Worm (Caenorhabditis elegans): ENCODE measurements around the gene F48G7.10.
A peak's percentile ranks its signal among the peaks of the same experiment; 100 is the strongest.

Gene F48G7.10

ce11 chrV:676090-676489 is 41.3 kb upstream of the F48G7.10 start:
- TF ChIP-seq unc-39 (tag; optimal IDR thresholded peaks at IDR 0.05): no peak
- TF ChIP-seq R02D3.7 (tag; optimal IDR thresholded peaks at IDR 0.05): no peak
- TF ChIP-seq ceh-16 (tag; optimal IDR thresholded peaks at IDR 0.05): no peak
- no peak for TF ChIP-seq nhr-12 (tag; optimal IDR thresholded peaks at IDR 0.05)
- peak; percentile 24 for TF ChIP-seq snpc-4 (tag; optimal IDR thresholded peaks at IDR 0.05)
- TF ChIP-seq lsy-12 (tag; optimal IDR thresholded peaks at IDR 0.05): no peak

- no peak for TF ChIP-seq mdl-1 (tag; optimal IDR thresholded peaks at IDR 0.05)
- TF ChIP-seq elt-2 (tag; optimal IDR thresholded peaks at IDR 0.05): no peak
- TF ChIP-seq fos-1 (tag; optimal IDR thresholded peaks at IDR 0.05): no peak
- no peak for TF ChIP-seq egl-27 (tag; optimal IDR thresholded peaks at IDR 0.05)
- TF ChIP-seq sea-2 (GFP tag; optimal IDR thresholded peaks at IDR 0.05): no peak
- no peak for TF ChIP-seq nhr-12 (tag; optimal IDR thresholded peaks at IDR 0.05)
- TF ChIP-seq nhr-25 (tag; optimal IDR thresholded peaks at IDR 0.05): no peak
These were observed 39.5 kb upstream of the F48G7.10 start, which contains the start of gene sru-25 for ce11 chrV:674213-674612. TSS of gene sru-25 (minus strand) at chrV:674313.

- no peak for TF ChIP-seq ceh-9 (tag; optimal IDR thresholded peaks at IDR 0.05)
- no peak for TF ChIP-seq ama-1 (optimal IDR thresholded peaks at IDR 0.05)
- TF ChIP-seq elt-2 (tag; optimal IDR thresholded peaks at IDR 0.05): no peak
- no peak for TF ChIP-seq nhr-11 (tag; optimal IDR thresholded peaks at IDR 0.05)
- TF ChIP-seq egl-27 (tag; optimal IDR thresholded peaks at IDR 0.05): no peak
- TF ChIP-seq elt-1 (tag; optimal IDR thresholded peaks at IDR 0.05): no peak
- TF ChIP-seq lsy-12 (tag; optimal IDR thresholded peaks at IDR 0.05): no peak
- TF ChIP-seq mdl-1 (tag; optimal IDR thresholded peaks at IDR 0.05): no peak
- TF ChIP-seq lin-15B (tag; optimal IDR thresholded peaks at IDR 0.05): no peak
- no peak for TF ChIP-seq mml-1 (tag; optimal IDR thresholded peaks at IDR 0.05)
- TF ChIP-seq egl-5 (tag; optimal IDR thresholded peaks at IDR 0.05): no peak
- no peak for TF ChIP-seq tbx-2 (tag; optimal IDR thresholded peaks at IDR 0.05)
- TF ChIP-seq ztf-4 (tag; optimal IDR thresholded peaks at IDR 0.05): no peak
- TF ChIP-seq ceh-28 (tag; optimal IDR thresholded peaks at IDR 0.05): no peak
- TF ChIP-seq pha-4 (tag; optimal IDR thresholded peaks at IDR 0.05): no peak
- no peak for TF ChIP-seq elt-3 (tag; optimal IDR thresholded peaks at IDR 0.05)
- no peak for TF ChIP-seq nhr-28 (tag; optimal IDR thresholded peaks at IDR 0.05)
- no peak for TF ChIP-seq nhr-25 (tag; optimal IDR thresholded peaks at IDR 0.05)
- TF ChIP-seq jun-1 (tag; optimal IDR thresholded peaks at IDR 0.05): no peak
These were observed 36.6 kb upstream of the F48G7.10 start, which contains the start of gene sru-24 for ce11 chrV:671342-671741. TSS of gene sru-24 (minus strand) at chrV:671442.

ce11 chrV:667459-667858 is 32.7 kb upstream of the F48G7.10 start, which contains the start of gene nhr-180:
TSS of gene nhr-180 (minus strand) at chrV:667510.
- TF ChIP-seq unc-39 (tag; optimal IDR thresholded peaks at IDR 0.05) (no peak), pqm-1 (tag; optimal IDR thresholded peaks at IDR 0.05) (peak; percentile 16), elt-2 (tag; optimal IDR thresholded peaks at IDR 0.05) (peak; percentile 50), R02D3.7 (tag; optimal IDR thresholded peaks at IDR 0.05) (no peak)

- no peak for TF ChIP-seq elt-2 (tag; optimal IDR thresholded peaks at IDR 0.05)
- TF ChIP-seq eor-1 (tag; optimal IDR thresholded peaks at IDR 0.05): no peak
- TF ChIP-seq ztf-4 (tag; optimal IDR thresholded peaks at IDR 0.05): no peak
- no peak for TF ChIP-seq pha-4 (tag; optimal IDR thresholded peaks at IDR 0.05)
- TF ChIP-seq nhr-25 (tag; optimal IDR thresholded peaks at IDR 0.05): no peak
- TF ChIP-seq zag-1 (tag; optimal IDR thresholded peaks at IDR 0.05): no peak
- TF ChIP-seq unc-39 (tag; optimal IDR thresholded peaks at IDR 0.05): no peak
- no peak for TF ChIP-seq egl-27 (tag; optimal IDR thresholded peaks at IDR 0.05)
- TF ChIP-seq pqm-1 (tag; optimal IDR thresholded peaks at IDR 0.05): no peak
- no peak for TF ChIP-seq nhr-77 (tag; optimal IDR thresholded peaks at IDR 0.05)
- TF ChIP-seq elt-3 (tag; optimal IDR thresholded peaks at IDR 0.05): no peak
- no peak for TF ChIP-seq nhr-23 (tag; optimal IDR thresholded peaks at IDR 0.05)
These were observed 29.6 kb upstream of the F48G7.10 start, which contains the start of the genes F31F4.11 and srh-266 for ce11 chrV:664337-664847. TSS of gene F31F4.11 (minus strand) at chrV:664437. TSS of gene srh-266 (plus strand) at chrV:664797.

ce11 chrV:660210-660609 is 25.5 kb upstream of the F48G7.10 start, which contains the start of gene F31F4.17:
TSS of gene F31F4.17 (minus strand) at chrV:660310.
- TF ChIP-seq lin-15B (tag; optimal IDR thresholded peaks at IDR 0.05) (no peak), pha-4 (tag; optimal IDR thresholded peaks at IDR 0.05) (no peak), lsy-12 (tag; optimal IDR thresholded peaks at IDR 0.05) (no peak), elt-1 (tag; optimal IDR thresholded peaks at IDR 0.05) (no peak), ceh-28 (tag; optimal IDR thresholded peaks at IDR 0.05) (no peak)
